Worm (Caenorhabditis elegans): ENCODE measurements around the gene rpl-43.

rpl-43 gene

DNA sequence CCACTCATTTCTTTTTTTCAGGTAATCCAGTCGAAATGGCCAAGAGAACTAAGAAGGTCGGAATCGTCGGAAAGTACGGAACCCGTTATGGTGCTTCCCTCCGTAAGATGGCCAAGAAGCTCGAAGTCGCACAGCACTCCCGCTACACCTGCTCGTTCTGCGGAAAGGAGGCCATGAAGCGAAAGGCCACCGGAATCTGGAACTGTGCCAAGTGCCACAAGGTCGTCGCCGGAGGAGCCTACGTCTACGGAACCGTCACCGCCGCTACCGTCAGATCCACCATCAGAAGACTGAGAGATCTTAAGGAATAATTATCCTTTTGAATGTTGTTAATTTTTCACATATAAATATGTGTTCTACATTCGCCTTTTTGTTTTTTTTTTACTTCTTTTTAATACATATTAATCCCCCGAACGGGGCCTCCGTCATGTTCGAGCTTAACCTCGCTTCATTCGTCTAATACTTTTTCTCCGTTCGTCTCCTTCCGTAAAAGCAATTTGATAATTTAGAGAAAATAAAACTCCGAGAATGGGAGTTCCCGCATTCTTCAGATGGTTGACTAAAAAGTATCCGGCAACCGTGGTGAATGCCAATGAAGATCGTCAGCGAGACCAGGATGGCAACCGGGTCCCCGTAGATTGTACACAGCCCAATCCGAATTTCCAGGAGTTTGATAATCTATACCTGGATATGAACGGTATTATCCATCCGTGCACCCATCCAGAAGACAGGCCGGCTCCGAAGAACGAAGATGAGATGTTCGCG lies at the start of gene rpl-43, which contains the start of gene xrn-2:
Gene rpl-43 (plus strand): TSS at position 36 of the 765 bp plus-strand sequence.
Gene xrn-2 (plus strand): TSS at position 510 of the 765 bp plus-strand sequence.
- TF ChIP-seq php-3 (GFP tag; IDR thresholded peaks at IDR 0.05): no peak
- no peak for TF ChIP-seq daf-19 (GFP tag; conservative IDR thresholded peaks at IDR 0.05)
- TF ChIP-seq nhr-28 (tag; optimal IDR thresholded peaks at IDR 0.05): no peak
- no peak for TF ChIP-seq daf-8 (GFP tag; IDR thresholded peaks at IDR 0.05)
- TF ChIP-seq tag-97 (GFP tag; IDR thresholded peaks at IDR 0.05): no peak
- TF ChIP-seq nhr-11 (tag; optimal IDR thresholded peaks at IDR 0.05): no peak
- TF ChIP-seq arid-1 (GFP tag; conservative IDR thresholded peaks at IDR 0.05): 0 out of 2 replicates have a peak, but pooled peaks have one; percentile 39
- no peak for TF ChIP-seq ZK546.5 (tag; optimal IDR thresholded peaks at IDR 0.05)
- TF ChIP-seq nhr-111 (GFP tag; optimal IDR thresholded peaks at IDR 0.05): peak; percentile 69
- no peak for TF ChIP-seq mxl-2 (GFP tag; conservative IDR thresholded peaks at IDR 0.05)
- no peak for TF ChIP-seq lsy-2 (tag; optimal IDR thresholded peaks at IDR 0.05)
- TF ChIP-seq dve-1 (tag; optimal IDR thresholded peaks at IDR 0.05; ENCODE audit: insufficient read depth): no peak
- TF ChIP-seq nhr-10 (tag; optimal IDR thresholded peaks at IDR 0.05): no peak
- no peak for TF ChIP-seq nhr-77 (tag; optimal IDR thresholded peaks at IDR 0.05)
- TF ChIP-seq sdz-12 (GFP tag; optimal IDR thresholded peaks at IDR 0.05): no peak
- TF ChIP-seq Y5F2A.4 (GFP tag; optimal IDR thresholded peaks at IDR 0.05): peak; percentile 78
- TF ChIP-seq nhr-48 (tag; optimal IDR thresholded peaks at IDR 0.05): no peak
- TF ChIP-seq nhr-25 (tag; optimal IDR thresholded peaks at IDR 0.05; ENCODE audit: borderline replicate concordance, insufficient read depth): no peak
- no peak for TF ChIP-seq lim-7 (GFP tag; IDR thresholded peaks at IDR 0.05)
- peak; percentile 36 for TF ChIP-seq mes-2 (tag; optimal IDR thresholded peaks at IDR 0.05; ENCODE audit: poor library complexity, severe bottlenecking)
- no peak for TF ChIP-seq F10B5.3 (tag; optimal IDR thresholded peaks at IDR 0.05)
- TF ChIP-seq madf-9 (GFP tag; conservative IDR thresholded peaks at IDR 0.05): no peak
- no peak for TF ChIP-seq aha-1 (tag)
- TF ChIP-seq F26F4.8 (GFP tag; conservative IDR thresholded peaks at IDR 0.05): 0 out of 2 replicates have a peak, but pooled peaks have one; percentile 5
- no peak for TF ChIP-seq daf-16 (GFP tag; optimal IDR thresholded peaks at IDR 0.05)
- TF ChIP-seq daf-16 (tag; optimal IDR thresholded peaks at IDR 0.05): no peak
- TF ChIP-seq mdl-1 (tag; optimal IDR thresholded peaks at IDR 0.05): no peak
- TF ChIP-seq hmg-1.1 (GFP tag; IDR thresholded peaks at IDR 0.05): no peak
- TF ChIP-seq gei-8 (GFP tag; optimal IDR thresholded peaks at IDR 0.05): peak; percentile 42
- no peak for TF ChIP-seq rbr-2 (tag; optimal IDR thresholded peaks at IDR 0.05)
- no peak for TF ChIP-seq zag-1 (tag; optimal IDR thresholded peaks at IDR 0.05)
- no peak for TF ChIP-seq nhr-237 (tag; optimal IDR thresholded peaks at IDR 0.05)
- TF ChIP-seq egl-27 (tag; optimal IDR thresholded peaks at IDR 0.05): no peak
- TF ChIP-seq lin-29 (GFP tag; IDR thresholded peaks at IDR 0.05): no peak
- TF ChIP-seq unc-62 (GFP tag; optimal IDR thresholded peaks at IDR 0.05 in 1 of 2): no peak
- TF ChIP-seq unc-62 (tag; optimal IDR thresholded peaks at IDR 0.05): no peak
- no peak for TF ChIP-seq ceh-20 (GFP tag; IDR thresholded peaks at IDR 0.05)
- no peak for TF ChIP-seq T20F7.1 (GFP tag; optimal IDR thresholded peaks at IDR 0.05)
- TF ChIP-seq ztf-11 (tag; optimal IDR thresholded peaks at IDR 0.05): no peak
- peak; percentile 72; the same call in 1 of the 2 replicates for TF ChIP-seq lin-1 (GFP tag; IDR thresholded peaks at IDR 0.05)
- peak; percentile 52 for TF ChIP-seq egl-43 (GFP tag; IDR thresholded peaks at IDR 0.05)
- TF ChIP-seq snpc-1.2 (GFP tag; IDR thresholded peaks at IDR 0.05): peak; percentile 68
- TF ChIP-seq nhr-42 (GFP tag; IDR thresholded peaks at IDR 0.05): no peak
- 0 out of 2 replicates have a peak, but pooled peaks have one; percentile 46 for TF ChIP-seq Y105C5A.15 (GFP tag; IDR thresholded peaks at IDR 0.05)
- TF ChIP-seq nhr-76 (tag; optimal IDR thresholded peaks at IDR 0.05): no peak
- no peak for TF ChIP-seq zip-2 (tag; optimal IDR thresholded peaks at IDR 0.05)
- no peak for TF ChIP-seq hlh-30 (tag; optimal IDR thresholded peaks at IDR 0.05; ENCODE audit: insufficient read depth)
- 0 out of 2 replicates have a peak, but pooled peaks have one; percentile 10 for TF ChIP-seq vab-7 (GFP tag; IDR thresholded peaks at IDR 0.05)
- TF ChIP-seq skn-1 (tag; optimal IDR thresholded peaks at IDR 0.05): no peak
- TF ChIP-seq ZK337.2 (GFP tag; IDR thresholded peaks at IDR 0.05): no peak

Measured in whole organism, L4 larva.